Fruit fly (Drosophila melanogaster) whole organism: Measurements from ENCODE around the gene tfc.
"Not testable (repeated sequence)": the region's sequence is repeated elsewhere in the genome, so short reads cannot be mapped to it uniquely, and the experiment has no call there.

Source experiments
- CG8478 ChIP-seq: fragments of >200 bp; optimal IDR thresholded peaks from 2 replicates; lab custom pipeline; 2018; ENCODE audit warnings: inconsistent platforms
- Dll ChIP-seq: fragments of >200 bp; optimal IDR thresholded peaks from 2 replicates; lab custom pipeline; 2017
- EcR ChIP-seq, 2 experiments: fragments of >200 bp; optimal IDR thresholded peaks; 2 replicates each; lab custom pipeline; 2017; ENCODE audit warnings: missing biosample characterization in 2 of 2, missing genetic modification characterization in 2 of 2, missing genetic modification reagents in 2 of 2
- pan ChIP-seq: fragments of >200 bp; optimal IDR thresholded peaks from 2 replicates; lab custom pipeline; 2017
- psq ChIP-seq: fragments of >200 bp; optimal IDR thresholded peaks from 2 replicates; lab custom pipeline; 2017
- usp ChIP-seq: fragments of >200 bp; optimal IDR thresholded peaks from 2 replicates; lab custom pipeline; 2017; ENCODE audit warnings: missing biosample characterization, missing genetic modification characterization, mixed read lengths

The tfc gene

dm6 chr3L:1235426-1235825, 20.8 kb upstream of the tfc start, which contains the start of gene galene:
Gene galene (plus strand): TSS chr3L:1235726.
- TF ChIP-seq CG8478 (lab: Kevin White, UChicago) (no peak), psq (lab: Kevin White, UChicago) (no peak), Dll (lab: Kevin White, UChicago) (no peak), pan (lab: Kevin White, UChicago) (no peak)

- TF ChIP-seq pan (lab: Kevin White, UChicago) (no peak), usp (GFP tag; lab: Kevin White, UChicago) (no peak), Dll (lab: Kevin White, UChicago) (no peak), psq (lab: Kevin White, UChicago) (no peak), EcR (GFP tag; optimal IDR thresholded peaks at IDR 0.05; lab: Kevin White, UChicago) (no peak), CG8478 (lab: Kevin White, UChicago) (no peak)
Observed at dm6 chr3L:1238219-1238618, 18.0 kb upstream of the tfc start, which contains the start of gene CG9192. Gene CG9192 (minus strand): TSS chr3L:1238319.

- not testable (repeated sequence) for TF ChIP-seq psq (lab: Kevin White, UChicago); EcR (GFP tag; optimal IDR thresholded peaks at IDR 0.05; lab: Kevin White, UChicago); Dll (lab: Kevin White, UChicago)
Observed at dm6 chr3L:1245810-1246209, 10.4 kb upstream of the tfc start, which contains the start of gene Klp61F. Gene Klp61F (minus strand): TSS chr3L:1245910.

- TF ChIP-seq psq (lab: Kevin White, UChicago); Dll (lab: Kevin White, UChicago); usp (GFP tag; lab: Kevin White, UChicago): not testable (repeated sequence)
Observed at dm6 chr3L:1246823-1247222, 9.4 kb upstream of the tfc start, which contains the start of gene CG32318. Gene CG32318 (minus strand): TSS chr3L:1246923.

- TF ChIP-seq CG8478 (lab: Kevin White, UChicago) (no peak), psq (lab: Kevin White, UChicago) (no peak), usp (GFP tag; lab: Kevin White, UChicago) (no peak), Dll (lab: Kevin White, UChicago) (no peak), EcR (GFP tag; optimal IDR thresholded peaks at IDR 0.05; lab: Kevin White, UChicago) (no peak), pan (lab: Kevin White, UChicago) (no peak)
Observed at dm6 chr3L:1247627-1248295, 8.5 kb upstream of the tfc start, which contains the start of the genes Psf1 and Sac1. Gene Psf1 (minus strand): TSS chr3L:1247677. Gene Sac1 (plus strand): TSS chr3L:1247817.

- TF ChIP-seq usp (GFP tag; lab: Kevin White, UChicago): no peak
- no peak for TF ChIP-seq EcR (GFP tag; optimal IDR thresholded peaks at IDR 0.05; lab: Kevin White, UChicago)
- TF ChIP-seq psq (lab: Kevin White, UChicago): no peak
- TF ChIP-seq pan (lab: Kevin White, UChicago): no peak
- TF ChIP-seq Dll (lab: Kevin White, UChicago): no peak
- no peak for TF ChIP-seq CG8478 (lab: Kevin White, UChicago)
Observed at dm6 chr3L:1250396-1250795, 5.9 kb upstream of the tfc start, which contains the start of gene Bfc. Gene Bfc (plus strand): TSS chr3L:1250696.

- no peak for TF ChIP-seq pan (lab: Kevin White, UChicago)
- no peak for TF ChIP-seq usp (GFP tag; lab: Kevin White, UChicago)
- no peak for TF ChIP-seq CG8478 (lab: Kevin White, UChicago)
- TF ChIP-seq Dll (lab: Kevin White, UChicago): no peak
- no peak for TF ChIP-seq psq (lab: Kevin White, UChicago)
- no peak for TF ChIP-seq EcR (GFP tag; optimal IDR thresholded peaks at IDR 0.05; lab: Kevin White, UChicago)
Observed at dm6 chr3L:1251712-1252111, 4.5 kb upstream of the tfc start, which contains the start of the genes CG9130 and CG9133. Gene CG9130 (plus strand): TSS chr3L:1252012. Gene CG9133 (plus strand): TSS chr3L:1252012.

dm6 chr3L:1258547-1258946, 2.3 kb downstream of the tfc start:
- TF ChIP-seq CG8478 (lab: Kevin White, UChicago): no peak
- TF ChIP-seq EcR (GFP tag; optimal IDR thresholded peaks at IDR 0.05; lab: Kevin White, UChicago): no peak
- TF ChIP-seq usp (GFP tag; lab: Kevin White, UChicago): no peak
- TF ChIP-seq psq (lab: Kevin White, UChicago): no peak
- no peak for TF ChIP-seq Dll (lab: Kevin White, UChicago)
- no peak for TF ChIP-seq pan (lab: Kevin White, UChicago)

- peak; percentile 57 for TF ChIP-seq pan (lab: Kevin White, UChicago)
- TF ChIP-seq Dll (lab: Kevin White, UChicago): no peak
- no peak for TF ChIP-seq usp (GFP tag; lab: Kevin White, UChicago)
- TF ChIP-seq EcR (GFP tag; optimal IDR thresholded peaks at IDR 0.05; lab: Kevin White, UChicago): no peak
Observed at dm6 chr3L:1264998-1265397, 8.7 kb downstream of the tfc start.

dm6 chr3L:1265423-1266002, 9.3 kb downstream of the tfc start:
- TF ChIP-seq usp (GFP tag; lab: Kevin White, UChicago) (no peak), psq (lab: Kevin White, UChicago) (no peak), Dll (lab: Kevin White, UChicago) (no peak), pan (lab: Kevin White, UChicago) (no peak), CG8478 (lab: Kevin White, UChicago) (no peak), EcR (GFP tag; optimal IDR thresholded peaks at IDR 0.05; lab: Kevin White, UChicago) (no peak)

- TF ChIP-seq usp (GFP tag; lab: Kevin White, UChicago) (no peak), Dll (lab: Kevin White, UChicago) (no peak), EcR (GFP tag; optimal IDR thresholded peaks at IDR 0.05; lab: Kevin White, UChicago) (no peak)
Observed at dm6 chr3L:1269013-1269412, 12.8 kb downstream of the tfc start.
